Fruit fly (Drosophila melanogaster): ENCODE data around the gene Prosbeta4.
A peak's percentile ranks its signal among the peaks of the same experiment; 100 is the strongest.

Prosbeta4 gene

DNA sequence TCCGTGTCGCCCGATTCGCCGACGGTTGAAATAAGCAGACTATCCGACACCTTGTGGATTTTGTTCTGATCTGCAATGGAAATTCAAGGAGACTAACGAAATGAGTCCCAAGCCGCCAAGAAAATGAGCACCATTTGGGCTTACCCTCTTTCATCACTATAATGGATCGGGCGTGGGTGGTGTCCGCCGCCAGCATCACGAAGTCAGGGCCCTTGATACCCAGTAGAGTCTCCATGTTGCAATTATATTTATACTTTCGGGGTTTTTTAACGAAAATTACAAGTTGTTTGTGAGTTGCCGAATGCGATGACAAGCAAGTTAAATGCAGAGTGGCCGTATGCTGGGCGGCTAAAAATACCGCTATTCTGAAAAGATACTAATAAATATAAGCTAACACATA lies at the start of gene Prosbeta4:
Gene Prosbeta4 (minus strand): TSS at position 335 of the 400 bp plus-strand sequence.
- TF ChIP-seq CG8159 (tag; optimal IDR thresholded peaks at IDR 0.05) (no peak), CG32121 (GFP tag; IDR thresholded peaks at IDR 0.05) (no peak), Pif1B (GFP tag; optimal IDR thresholded peaks at IDR 0.05) (no peak), CG13204 (GFP tag; optimal IDR thresholded peaks at IDR 0.05) (no peak), Snoo (tag; optimal IDR thresholded peaks at IDR 0.05) (no peak), CG10348 (GFP tag; IDR thresholded peaks at IDR 0.05) (no peak), D1 (tag; optimal IDR thresholded peaks at IDR 0.05) (no peak), CG9948 (tag; optimal IDR thresholded peaks at IDR 0.05) (no peak), gl (tag; optimal IDR thresholded peaks at IDR 0.05) (no peak), CG4496 (GFP tag; IDR thresholded peaks at IDR 0.05) (no peak), CG15710 (tag; optimal IDR thresholded peaks at IDR 0.05) (no peak), EcR (GFP tag; optimal IDR thresholded peaks at IDR 0.05) (no peak), CG12605 (GFP tag; IDR thresholded peaks at IDR 0.05) (no peak), rn (GFP tag; IDR thresholded peaks at IDR 0.05) (no peak), CG34367 (tag; optimal IDR thresholded peaks at IDR 0.05) (no peak), CG14655 (GFP tag; optimal IDR thresholded peaks at IDR 0.05) (no peak), fd96Ca (GFP tag; IDR thresholded peaks at IDR 0.05) (no peak), CG8301 (tag; optimal IDR thresholded peaks at IDR 0.05) (no peak)

DNA sequence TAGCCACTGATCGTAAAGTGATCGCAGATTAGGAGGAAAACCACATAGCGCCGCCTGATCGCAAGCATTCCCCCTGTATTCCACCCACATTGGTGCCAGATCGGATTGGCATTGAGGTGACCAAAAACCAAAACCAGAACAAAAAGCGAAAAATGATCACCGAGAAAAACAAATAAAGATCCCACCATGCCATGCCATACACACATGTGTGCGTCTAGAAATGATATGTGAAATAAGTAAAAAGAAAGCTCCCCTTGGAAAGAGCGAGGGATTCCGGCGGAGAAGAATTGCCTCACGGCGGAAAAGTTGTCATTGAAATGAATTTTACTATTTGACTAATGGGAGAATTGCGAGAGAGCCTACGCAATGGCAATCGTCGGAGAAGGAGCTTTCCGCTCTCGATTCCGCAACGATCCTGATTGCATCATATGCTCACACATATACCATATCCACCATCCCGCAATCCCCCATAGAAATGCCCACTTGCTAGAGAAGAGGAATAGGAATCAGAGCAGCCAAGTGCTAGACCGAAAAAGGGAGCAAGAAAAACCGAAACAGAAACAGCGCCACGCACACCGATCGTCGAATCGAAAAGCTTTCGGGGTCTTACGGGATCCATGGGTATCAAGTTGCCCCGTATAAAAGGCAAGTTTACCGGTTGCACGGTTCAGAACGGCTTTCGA lies 34.3 kb upstream of the Prosbeta4 start, which contains the start of gene Mhc:
Gene Mhc (plus strand): TSS at position 497 of the 683 bp plus-strand sequence.
- TF ChIP-seq rn (GFP tag; IDR thresholded peaks at IDR 0.05) (no peak), CG4496 (GFP tag; IDR thresholded peaks at IDR 0.05) (0 out of 3 replicates have a peak, but pooled peaks have one; percentile 36)

DNA sequence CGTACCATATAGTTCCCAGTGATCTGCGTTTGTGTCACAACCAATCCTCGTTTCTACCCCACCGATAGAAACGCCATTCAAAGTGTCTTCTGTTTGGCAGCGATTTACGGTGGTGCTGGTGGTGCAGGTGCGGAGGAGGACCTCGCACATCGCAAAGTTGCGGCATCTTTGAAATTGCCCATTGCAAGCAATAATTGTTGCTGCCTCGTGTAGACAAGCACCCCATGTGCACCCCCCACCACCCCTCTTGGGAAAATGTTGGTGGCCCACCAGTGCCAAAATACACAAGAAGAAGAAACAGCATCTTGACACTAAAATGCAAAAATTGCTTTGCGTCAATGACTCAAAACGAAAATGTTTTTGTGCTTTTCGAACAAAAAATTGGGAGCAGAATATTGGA lies 32.5 kb upstream of the Prosbeta4 start:
- TF ChIP-seq CG32121 (GFP tag; IDR thresholded peaks at IDR 0.05): peak; percentile 79
- TF ChIP-seq CG9948 (tag; optimal IDR thresholded peaks at IDR 0.05): no peak

DNA sequence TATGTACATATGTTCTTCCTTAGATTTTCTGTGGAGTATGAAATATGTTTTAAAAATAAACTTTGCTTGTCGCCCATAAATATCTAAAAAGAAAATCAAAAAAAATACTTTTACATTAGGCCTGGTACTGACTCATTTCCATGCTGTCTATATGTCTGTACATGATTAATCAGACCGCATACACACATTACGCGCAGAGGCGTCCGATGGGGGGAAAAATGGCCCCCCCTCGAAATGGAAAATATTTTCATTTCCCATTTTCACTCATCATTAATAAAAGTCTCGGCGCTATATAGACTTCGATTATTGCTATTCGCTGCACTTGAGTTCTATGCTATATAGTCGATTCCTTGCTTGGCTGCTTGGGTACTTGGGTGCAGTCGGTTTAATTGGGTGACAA lies 30.0 kb upstream of the Prosbeta4 start:
- no peak for TF ChIP-seq CG17806 (tag; optimal IDR thresholded peaks at IDR 0.05)
- no peak for TF ChIP-seq fd96Ca (GFP tag; IDR thresholded peaks at IDR 0.05)
- TF ChIP-seq gl (tag; optimal IDR thresholded peaks at IDR 0.05): no peak
- no peak for TF ChIP-seq CG32121 (GFP tag; IDR thresholded peaks at IDR 0.05)
- no peak for TF ChIP-seq CG15710 (tag; optimal IDR thresholded peaks at IDR 0.05)
- TF ChIP-seq D1 (tag; optimal IDR thresholded peaks at IDR 0.05): no peak
- TF ChIP-seq CG13204 (GFP tag; optimal IDR thresholded peaks at IDR 0.05): no peak
- no peak for TF ChIP-seq CG8301 (tag; optimal IDR thresholded peaks at IDR 0.05)
- no peak for TF ChIP-seq CG8159 (tag; optimal IDR thresholded peaks at IDR 0.05)
- no peak for TF ChIP-seq Pif1B (GFP tag; optimal IDR thresholded peaks at IDR 0.05)
- TF ChIP-seq Snoo (tag; optimal IDR thresholded peaks at IDR 0.05): no peak
- no peak for TF ChIP-seq rn (GFP tag; IDR thresholded peaks at IDR 0.05)
- no peak for TF ChIP-seq CG14655 (GFP tag; optimal IDR thresholded peaks at IDR 0.05)
- TF ChIP-seq CG34367 (tag; optimal IDR thresholded peaks at IDR 0.05): no peak
- no peak for TF ChIP-seq CG12605 (GFP tag; IDR thresholded peaks at IDR 0.05)
- TF ChIP-seq CG4496 (GFP tag; IDR thresholded peaks at IDR 0.05): no peak
- TF ChIP-seq Ets98B (GFP tag; IDR thresholded peaks at IDR 0.05): no peak
- no peak for TF ChIP-seq Pif1A (GFP tag; optimal IDR thresholded peaks at IDR 0.05)
- no peak for TF ChIP-seq EcR (GFP tag; optimal IDR thresholded peaks at IDR 0.05)

DNA sequence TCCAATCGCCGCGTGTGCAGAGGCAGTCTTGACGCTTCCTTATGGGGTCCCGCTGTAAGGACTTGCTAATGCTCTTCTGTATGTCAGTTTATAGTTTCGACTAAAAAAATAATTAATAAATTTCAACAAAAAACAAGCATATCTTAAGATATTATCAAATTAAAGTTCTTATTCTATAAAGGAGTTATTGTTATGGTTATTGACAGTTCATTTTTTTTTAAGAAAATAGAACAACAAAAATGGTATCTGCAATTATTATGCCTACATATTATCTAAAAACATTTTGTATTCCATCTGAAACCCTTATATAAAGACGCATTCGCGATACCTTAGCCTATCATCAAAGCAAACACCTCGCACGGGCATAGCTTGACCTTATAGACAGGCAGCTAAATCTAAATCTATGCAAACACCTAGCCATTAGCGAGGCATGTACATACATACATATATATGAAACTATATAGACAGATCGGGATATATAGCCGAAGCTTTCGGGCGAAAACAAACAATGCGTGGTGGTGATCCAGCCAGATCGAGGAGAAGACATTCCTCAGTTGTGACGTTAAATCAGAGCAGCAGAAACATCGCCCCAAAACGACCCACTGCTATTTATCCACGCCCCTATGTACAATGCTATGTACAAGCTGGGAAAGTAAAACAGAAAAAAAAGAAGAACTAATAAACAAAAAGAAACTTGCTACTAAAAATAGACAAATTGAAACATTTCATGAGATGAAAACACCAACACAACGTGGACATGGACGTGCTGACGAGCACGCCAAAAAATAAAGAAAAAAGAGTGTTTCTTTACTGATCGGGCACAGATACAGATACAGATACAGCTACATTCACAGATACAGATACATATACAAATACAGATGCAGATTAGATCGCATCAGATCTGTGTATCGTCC lies 28.8 kb upstream of the Prosbeta4 start, which contains the start of gene ppk17:
Gene ppk17 (minus strand): TSS at position 51 of the 914 bp plus-strand sequence.
- no peak for TF ChIP-seq CG9948 (tag; optimal IDR thresholded peaks at IDR 0.05)
- peak; percentile 52 for TF ChIP-seq CG14655 (GFP tag; optimal IDR thresholded peaks at IDR 0.05)
- TF ChIP-seq Pif1B (GFP tag; optimal IDR thresholded peaks at IDR 0.05): no peak
- TF ChIP-seq Pif1A (GFP tag; optimal IDR thresholded peaks at IDR 0.05): no peak
- no peak for TF ChIP-seq EcR (GFP tag; optimal IDR thresholded peaks at IDR 0.05)
- no peak for TF ChIP-seq CG15710 (tag; optimal IDR thresholded peaks at IDR 0.05)
- peak; percentile 25; the same call in 1 of the 2 replicates for TF ChIP-seq CG12605 (GFP tag; IDR thresholded peaks at IDR 0.05)
- TF ChIP-seq CG32121 (GFP tag; IDR thresholded peaks at IDR 0.05): peak; percentile 69
- no peak for TF ChIP-seq D1 (tag; optimal IDR thresholded peaks at IDR 0.05)
- TF ChIP-seq Snoo (tag; optimal IDR thresholded peaks at IDR 0.05): no peak
- TF ChIP-seq CG8301 (tag; optimal IDR thresholded peaks at IDR 0.05): peak; percentile 22
- peak; percentile 55; the same call in 1 of the 2 replicates for TF ChIP-seq Ets98B (GFP tag; IDR thresholded peaks at IDR 0.05)
- TF ChIP-seq CG8159 (tag; optimal IDR thresholded peaks at IDR 0.05): no peak
- TF ChIP-seq CG13204 (GFP tag; optimal IDR thresholded peaks at IDR 0.05): no peak
- no peak for TF ChIP-seq CG17806 (tag; optimal IDR thresholded peaks at IDR 0.05)
- TF ChIP-seq CG4496 (GFP tag; IDR thresholded peaks at IDR 0.05): peak; percentile 50; the same call in 1 of the 3 replicates
- no peak for TF ChIP-seq fd96Ca (GFP tag; IDR thresholded peaks at IDR 0.05)
- no peak for TF ChIP-seq rn (GFP tag; IDR thresholded peaks at IDR 0.05)
- no peak for TF ChIP-seq CG10348 (GFP tag; IDR thresholded peaks at IDR 0.05)

DNA sequence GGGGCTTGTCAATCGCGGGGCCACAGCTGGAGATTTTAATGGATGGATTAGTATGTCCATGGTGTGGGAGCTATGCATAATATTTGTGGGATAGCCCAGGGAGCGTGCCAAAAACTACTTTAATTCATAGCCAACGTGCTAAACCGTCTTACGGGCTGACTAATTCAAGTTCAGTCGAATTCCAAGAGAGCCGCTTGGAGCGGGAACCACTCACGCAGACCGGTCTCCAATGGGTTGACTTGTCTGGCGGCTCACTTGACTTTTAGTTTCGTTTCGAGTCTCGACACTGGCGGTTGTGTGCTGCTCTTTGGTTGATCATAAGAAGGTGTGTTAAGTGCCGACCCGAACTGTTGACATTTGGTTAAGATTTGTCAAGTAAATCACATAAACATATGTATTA lies 22.1 kb upstream of the Prosbeta4 start, which contains the start of gene yellow-b:
Gene yellow-b (plus strand): TSS at position 263 of the 400 bp plus-strand sequence.
- TF ChIP-seq CG15710 (tag; optimal IDR thresholded peaks at IDR 0.05) (no peak), EcR (GFP tag; optimal IDR thresholded peaks at IDR 0.05) (no peak), CG8159 (tag; optimal IDR thresholded peaks at IDR 0.05) (no peak), CG9948 (tag; optimal IDR thresholded peaks at IDR 0.05) (no peak), Pif1A (GFP tag; optimal IDR thresholded peaks at IDR 0.05) (no peak), CG4496 (GFP tag; IDR thresholded peaks at IDR 0.05) (no peak), Snoo (tag; optimal IDR thresholded peaks at IDR 0.05) (no peak), D1 (tag; optimal IDR thresholded peaks at IDR 0.05) (no peak), fd96Ca (GFP tag; IDR thresholded peaks at IDR 0.05) (no peak)

All from whole organism, pupa.